Worm (Caenorhabditis elegans) whole organism, midembryonic: Measurements from ENCODE around the gene Y39F10A.1.

ENCODE experiments used
- T22C8.4 ChIP-seq: fragments of 200-800 bp; sonication (Bioruptor generic); IDR thresholded peaks from 2 replicates; pipeline ENCODE4 v1.3.6; 2022; ENCODE audit warnings: missing genetic modification characterization, missing compliant biosample characterization
- cog-1 ChIP-seq: sonication (generic microtip); optimal IDR thresholded peaks from 2 replicates; lab custom pipeline; 2016; ENCODE audit warnings: missing genetic modification characterization, missing compliant biosample characterization
- flt-1 ChIP-seq: fragments of 200-800 bp; sonication (Bioruptor generic); IDR thresholded peaks from 2 replicates; pipeline ENCODE4 v1.3.6; 2022; ENCODE audit warnings: missing genetic modification characterization, missing compliant biosample characterization
- klf-2 ChIP-seq: fragments of 200-800 bp; sonication (Bioruptor generic); conservative IDR thresholded peaks from 2 replicates; pipeline ENCODE4 v1.3.6; 2022; ENCODE audit warnings: missing genetic modification reagents, missing genetic modification characterization, missing compliant biosample characterization
- med-1 ChIP-seq: sonication (generic microtip); optimal IDR thresholded peaks from 2 replicates; lab custom pipeline; 2017; ENCODE audit warnings: missing genetic modification characterization, mild to moderate bottlenecking, missing compliant biosample characterization, antibody characterized with exemption, missing genetic modification reagents; ENCODE audit not compliant: insufficient read depth
- ref-1 ChIP-seq: fragments of 200-800 bp; sonication (Bioruptor generic); conservative IDR thresholded peaks from 2 replicates; pipeline ENCODE4 v1.3.6; 2022; ENCODE audit warnings: missing genetic modification reagents, missing genetic modification characterization, missing compliant biosample characterization
- tab-1 ChIP-seq: fragments of 200-800 bp; sonication (Bioruptor generic); IDR thresholded peaks from 2 replicates; pipeline ENCODE4 v1.3.6; 2022; ENCODE audit warnings: missing genetic modification characterization, missing compliant biosample characterization
- ztf-23 ChIP-seq: fragments of 200-800 bp; sonication (Bioruptor generic); IDR thresholded peaks from 2 replicates; pipeline ENCODE4 v1.3.6; 2022; ENCODE audit warnings: missing genetic modification reagents, missing genetic modification characterization, missing compliant biosample characterization
- ztf-29 ChIP-seq: fragments of 200-800 bp; sonication (Bioruptor generic); IDR thresholded peaks from 2 replicates; pipeline ENCODE4 v1.3.6; 2022; ENCODE audit warnings: missing genetic modification reagents, missing genetic modification characterization, missing compliant biosample characterization

The Y39F10A.1 gene

DNA sequence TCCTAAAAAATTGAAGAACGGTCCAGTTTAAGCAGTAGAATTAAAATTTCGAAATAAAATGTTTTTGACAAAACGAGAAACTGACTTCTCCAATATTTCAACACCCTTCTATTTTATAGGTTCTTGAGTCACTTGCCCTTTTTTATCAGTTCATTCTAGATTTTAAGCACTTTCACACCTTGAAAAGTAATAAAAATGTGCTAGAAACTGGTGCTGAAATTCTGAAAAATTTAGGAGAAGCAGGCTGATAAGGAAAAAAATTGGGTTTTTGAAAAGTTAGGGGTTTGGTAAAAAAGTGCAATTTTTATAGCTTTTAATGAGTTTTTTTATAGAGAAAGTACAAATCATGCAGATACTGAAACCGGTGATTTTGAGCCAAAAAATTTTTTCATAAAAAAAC, 14.9 kb upstream of the Y39F10A.1 start:
- TF ChIP-seq ref-1 (GFP tag; lab: Robert Waterston, UW) (no peak), flt-1 (no peak), klf-2 (GFP tag; lab: Robert Waterston, UW) (no peak), ztf-29 (GFP tag; lab: Robert Waterston, UW) (no peak), ztf-23 (no peak), T22C8.4 (GFP tag; lab: Robert Waterston, UW) (no peak), cog-1 (tag; lab: Kevin White, UChicago) (no peak)

- TF ChIP-seq ztf-29 (GFP tag; lab: Robert Waterston, UW) (no peak), ztf-23 (no peak), T22C8.4 (GFP tag; lab: Robert Waterston, UW) (no peak), tab-1 (no peak), ref-1 (GFP tag; lab: Robert Waterston, UW) (no peak), klf-2 (GFP tag; lab: Robert Waterston, UW) (no peak)
Measured at ce11 chrII:762942-763341, 12.2 kb upstream of the Y39F10A.1 start.

- TF ChIP-seq ztf-29 (GFP tag; lab: Robert Waterston, UW) (no peak), klf-2 (GFP tag; lab: Robert Waterston, UW) (no peak), flt-1 (no peak), cog-1 (tag; lab: Kevin White, UChicago) (no peak), ref-1 (GFP tag; lab: Robert Waterston, UW) (no peak), ztf-23 (no peak), T22C8.4 (GFP tag; lab: Robert Waterston, UW) (no peak), med-1 (no peak), tab-1 (no peak)
Measured at ce11 chrII:764385-764784, 10.7 kb upstream of the Y39F10A.1 start.

DNA sequence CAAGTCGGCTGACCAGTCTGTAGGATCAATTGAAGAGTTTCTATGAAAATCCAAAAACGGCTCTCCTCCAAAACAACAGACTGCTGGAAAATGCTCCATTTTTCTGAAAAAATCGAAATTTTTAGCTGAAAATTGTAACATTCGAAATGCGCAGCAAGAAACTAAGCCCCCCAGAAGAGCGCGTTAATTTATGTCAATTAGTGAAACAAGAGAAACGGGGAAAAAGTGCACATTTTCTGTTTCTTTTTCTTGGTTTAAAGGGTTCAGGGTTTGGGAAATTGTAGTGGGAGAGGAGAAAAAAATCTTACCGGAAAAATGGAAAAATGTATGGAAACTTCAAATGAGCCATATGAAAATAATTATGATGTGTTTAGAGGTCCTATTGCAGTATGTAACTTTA, 9.9 kb upstream of the Y39F10A.1 start, which contains the start of gene C08G5.7:
Gene C08G5.7, minus strand, starts transcription at position 101 of the 400 bp plus-strand sequence.
- TF ChIP-seq flt-1 (no peak), ztf-23 (no peak), ref-1 (GFP tag; lab: Robert Waterston, UW) (no peak), ztf-29 (GFP tag; lab: Robert Waterston, UW) (no peak), med-1 (no peak), T22C8.4 (GFP tag; lab: Robert Waterston, UW) (no peak), klf-2 (GFP tag; lab: Robert Waterston, UW) (no peak), cog-1 (tag; lab: Kevin White, UChicago) (no peak)

DNA sequence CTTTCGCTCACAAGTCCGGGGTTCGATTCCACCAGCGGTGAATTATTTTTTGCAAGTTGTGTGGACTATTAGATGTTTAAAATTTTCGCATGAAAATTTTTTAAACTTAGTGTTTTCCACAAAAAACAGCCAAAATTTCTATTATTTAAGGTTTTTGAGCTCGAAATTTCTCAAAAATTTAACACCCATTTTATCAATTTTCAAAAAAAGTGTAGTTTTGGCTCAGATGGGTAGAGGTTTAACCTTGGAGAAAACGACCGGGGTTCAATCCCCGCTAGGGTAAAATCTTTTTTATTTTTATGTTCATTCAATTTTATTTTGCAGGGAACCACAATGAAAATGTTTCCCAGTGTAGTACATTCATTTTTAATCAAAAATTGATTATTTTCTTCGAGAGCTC, 5.9 kb upstream of the Y39F10A.1 start:
- TF ChIP-seq ztf-29 (GFP tag; lab: Robert Waterston, UW), result no peak
- no peak for TF ChIP-seq med-1
- TF ChIP-seq tab-1, result no peak
- no peak for TF ChIP-seq flt-1
- TF ChIP-seq cog-1 (tag; lab: Kevin White, UChicago), result no peak
- no peak for TF ChIP-seq ref-1 (GFP tag; lab: Robert Waterston, UW)
- no peak for TF ChIP-seq T22C8.4 (GFP tag; lab: Robert Waterston, UW)

DNA sequence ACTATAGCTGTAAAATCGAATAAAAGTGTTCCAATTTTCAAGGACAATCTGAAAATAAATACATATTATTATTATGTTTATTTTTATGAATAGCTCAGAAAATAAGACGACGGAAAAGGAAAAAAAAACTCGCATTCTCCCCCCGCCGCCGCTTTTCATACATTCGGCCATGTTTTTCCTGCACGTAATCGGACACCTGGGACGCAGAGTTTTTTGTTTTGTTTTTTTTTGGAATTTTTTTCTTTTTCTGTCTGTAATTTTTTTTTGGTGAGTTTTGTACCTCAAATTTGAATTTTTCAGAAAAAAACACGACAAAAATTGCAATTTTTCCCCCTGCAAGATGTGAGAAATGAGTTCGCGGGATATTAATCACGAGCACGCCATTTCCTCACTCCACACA, 4.9 kb upstream of the Y39F10A.1 start, which contains the start of gene C08G5.6:
Gene C08G5.6, plus strand, starts transcription at position 301 of the 400 bp plus-strand sequence.
- TF ChIP-seq med-1 (no peak), T22C8.4 (GFP tag; lab: Robert Waterston, UW) (no peak), ztf-29 (GFP tag; lab: Robert Waterston, UW) (no peak), ztf-23 (no peak), tab-1 (no peak), klf-2 (GFP tag; lab: Robert Waterston, UW) (no peak), flt-1 (no peak), cog-1 (tag; lab: Kevin White, UChicago) (no peak), ref-1 (GFP tag; lab: Robert Waterston, UW) (no peak)

ce11 chrII:773830-774229, 1.3 kb upstream of the Y39F10A.1 start:
- TF ChIP-seq flt-1 (no peak), ztf-29 (GFP tag; lab: Robert Waterston, UW) (no peak), ref-1 (GFP tag; lab: Robert Waterston, UW) (no peak), cog-1 (tag; lab: Kevin White, UChicago) (no peak), med-1 (no peak), tab-1 (no peak), T22C8.4 (GFP tag; lab: Robert Waterston, UW) (no peak), ztf-23 (no peak), klf-2 (GFP tag; lab: Robert Waterston, UW) (no peak)

- TF ChIP-seq ztf-29 (GFP tag; lab: Robert Waterston, UW) (no peak), cog-1 (tag; lab: Kevin White, UChicago) (no peak), ztf-23 (no peak), med-1 (no peak), klf-2 (GFP tag; lab: Robert Waterston, UW) (no peak), T22C8.4 (GFP tag; lab: Robert Waterston, UW) (no peak), ref-1 (GFP tag; lab: Robert Waterston, UW) (no peak), flt-1 (no peak), tab-1 (no peak)
Measured at ce11 chrII:782903-783302, 7.8 kb downstream of the Y39F10A.1 start, which contains the start of gene Y39F10A.3. TSS of gene Y39F10A.3 (minus strand) at chrII:783003.

DNA sequence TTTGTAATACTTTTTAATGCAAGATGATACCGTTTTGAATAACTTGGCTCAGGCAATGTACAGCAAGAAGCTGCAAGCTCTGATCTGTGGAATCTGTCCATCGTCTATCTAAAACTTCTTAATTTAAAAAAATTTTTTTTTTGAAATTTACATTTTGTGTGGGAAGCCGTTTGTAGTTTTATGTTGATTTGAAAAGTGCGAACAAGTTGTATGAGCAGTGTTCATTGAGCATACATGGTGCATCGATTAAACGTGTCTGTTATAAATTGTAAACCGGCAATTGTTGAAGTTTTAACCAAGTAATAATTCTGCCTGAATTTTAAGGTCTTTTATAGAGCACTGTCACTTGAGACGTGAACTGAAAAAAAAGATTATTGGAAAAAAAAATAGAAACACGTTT, 8.4 kb downstream of the Y39F10A.1 start, which contains the start of gene Y39F10A.6:
Gene Y39F10A.6, minus strand, starts transcription at position 101 of the 400 bp plus-strand sequence.
- TF ChIP-seq flt-1 (no peak), med-1 (no peak), tab-1 (no peak), klf-2 (GFP tag; lab: Robert Waterston, UW) (no peak), T22C8.4 (GFP tag; lab: Robert Waterston, UW) (no peak), ref-1 (GFP tag; lab: Robert Waterston, UW) (no peak), ztf-23 (no peak), cog-1 (tag; lab: Kevin White, UChicago) (no peak), ztf-29 (GFP tag; lab: Robert Waterston, UW) (no peak)

DNA sequence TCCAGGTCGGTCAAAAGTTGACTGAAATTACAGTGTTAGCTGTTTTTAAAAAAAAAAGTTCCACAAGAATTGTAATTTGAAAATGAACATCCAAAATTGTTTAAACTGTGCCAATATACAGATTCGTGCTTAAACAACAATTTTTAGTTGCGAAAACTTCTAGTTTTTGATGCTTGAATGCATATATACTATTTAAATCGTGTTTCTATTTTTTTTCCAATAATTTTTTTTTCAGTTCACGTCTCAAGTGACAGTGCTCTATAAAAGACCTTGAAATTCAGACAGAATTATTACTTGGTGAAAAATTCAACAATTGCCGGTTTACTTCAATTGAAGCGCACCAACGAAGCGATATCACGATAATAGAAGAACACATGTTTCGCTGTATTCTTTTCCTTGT, 11.8 kb downstream of the Y39F10A.1 start, which contains the start of gene F46F5.16:
Gene F46F5.16, plus strand, starts transcription at position 301 of the 400 bp plus-strand sequence.
- TF ChIP-seq med-1, result no peak
